Fruit fly (Drosophila melanogaster): ENCODE measurements around the gene Inx2.

Inx2 gene

DNA sequence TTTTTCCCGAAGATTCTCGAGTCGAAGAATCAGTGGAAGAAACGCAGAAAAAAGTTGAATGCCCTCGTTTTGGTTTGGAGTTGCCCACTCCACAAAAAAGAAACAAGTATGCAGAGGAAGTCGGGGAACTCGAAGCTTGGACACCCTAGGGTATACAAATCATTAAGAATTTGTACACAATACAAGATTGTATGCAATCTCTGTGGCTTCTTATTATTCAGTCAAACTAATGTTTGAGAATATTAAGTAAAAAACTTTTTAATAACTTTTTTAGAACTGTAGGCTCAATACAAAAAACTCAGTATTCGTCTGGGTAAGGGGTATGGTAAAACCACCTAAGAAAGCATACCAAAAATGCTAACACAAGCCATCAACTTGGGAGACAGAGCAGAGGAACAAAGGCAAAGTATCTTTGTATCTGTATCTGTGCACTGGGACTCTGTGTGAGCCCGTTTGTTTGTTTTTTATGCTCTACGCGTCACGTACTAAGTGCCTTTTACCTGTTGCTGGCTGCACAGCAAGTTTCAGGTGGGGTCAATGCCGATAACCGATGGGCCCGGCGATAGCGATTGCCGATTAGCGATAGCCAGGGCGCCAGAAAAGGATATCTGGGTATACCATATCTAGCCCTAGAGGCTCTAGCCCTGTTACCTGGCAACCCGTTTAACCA, 13.2 kb upstream of the Inx2 start (continued):
- TF ChIP-seq BEAF-32 (GFP tag; optimal IDR thresholded peaks at IDR 0.05) (no peak), CG8359 (GFP tag; optimal IDR thresholded peaks at IDR 0.05; ENCODE audit: borderline replicate concordance) (peak; percentile 41), CG3281 (GFP tag; optimal IDR thresholded peaks at IDR 0.05) (peak; percentile 42), CG4854 (GFP tag; optimal IDR thresholded peaks at IDR 0.05) (peak; percentile 50), tx (GFP tag; optimal IDR thresholded peaks at IDR 0.05) (peak; percentile 63), CG11723 (GFP tag; optimal IDR thresholded peaks at IDR 0.05) (peak; percentile 52), so (GFP tag; IDR thresholded peaks at IDR 0.05) (peak; percentile 56; the same call in 1 of the 3 replicates), CG16779 (GFP tag; IDR thresholded peaks at IDR 0.05) (no peak), CG16863 (GFP tag; optimal IDR thresholded peaks at IDR 0.05) (peak; percentile 76), CG6175 (GFP tag; IDR thresholded peaks at IDR 0.05) (0 out of 3 replicates have a peak, but pooled peaks have one; percentile 23), CG18619 (GFP tag; optimal IDR thresholded peaks at IDR 0.05) (peak; percentile 50), cas (GFP tag; IDR thresholded peaks at IDR 0.05) (no peak), CG10959 (GFP tag; IDR thresholded peaks at IDR 0.05) (peak; percentile 67), org-1 (GFP tag; optimal IDR thresholded peaks at IDR 0.05) (peak; percentile 64), sima (GFP tag; optimal IDR thresholded peaks at IDR 0.05) (no peak), HLH4C (GFP tag; IDR thresholded peaks at IDR 0.05; ENCODE audit: partially characterized antibody) (peak; percentile 54; the same call in 2 of the 3 replicates), CG30020 (tag; optimal IDR thresholded peaks at IDR 0.05) (peak; percentile 46), sim (GFP tag; IDR thresholded peaks at IDR 0.05) (0 out of 2 replicates have a peak, but pooled peaks have one; percentile 12), CG3838 (GFP tag; optimal IDR thresholded peaks at IDR 0.05) (peak; percentile 49), Ravus (GFP tag; IDR thresholded peaks at IDR 0.05) (peak; percentile 15), Bgb (GFP tag; IDR thresholded peaks at IDR 0.05; ENCODE audit: partially characterized antibody) (peak; percentile 54; the same call in 1 of the 2 replicates), Lhr (GFP tag; optimal IDR thresholded peaks at IDR 0.05) (peak; percentile 34), luna (GFP tag; optimal IDR thresholded peaks at IDR 0.05) (no peak), lola (GFP tag; optimal IDR thresholded peaks at IDR 0.05) (peak in 1 of 3 experiments; percentile 91), Neu2 (GFP tag; optimal IDR thresholded peaks at IDR 0.05; ENCODE audit: borderline replicate concordance) (no peak), trem (tag; optimal IDR thresholded peaks at IDR 0.05) (peak; percentile 77), sd (tag; optimal IDR thresholded peaks at IDR 0.05) (peak; percentile 63), pnt (GFP tag; optimal IDR thresholded peaks at IDR 0.05) (peak; percentile 80), CG8944 (GFP tag; optimal IDR thresholded peaks at IDR 0.05) (peak; percentile 68), Ets65A (GFP tag) (peak; percentile 95), Drgx (GFP tag; IDR thresholded peaks at IDR 0.05) (peak; percentile 72), CG6689 (GFP tag; IDR thresholded peaks at IDR 0.05) (peak; percentile 77), CG1603 (tag; optimal IDR thresholded peaks at IDR 0.05) (peak; percentile 56), Rfx (GFP tag; IDR thresholded peaks at IDR 0.05) (peak; percentile 28), CG32767 (GFP tag; IDR thresholded peaks at IDR 0.05) (0 out of 2 replicates have a peak, but pooled peaks have one; percentile 39), Hey (tag; optimal IDR thresholded peaks at IDR 0.05) (no peak), Nf-YA (GFP tag; IDR thresholded peaks at IDR 0.05) (no peak), CG11247 (GFP tag; IDR thresholded peaks at IDR 0.05) (0 out of 2 replicates have a peak, but pooled peaks have one; percentile 9), lbe (GFP tag; optimal IDR thresholded peaks at IDR 0.05) (peak; percentile 92), D19B (GFP tag; optimal IDR thresholded peaks at IDR 0.05) (peak; percentile 97), Elba2 (GFP tag; optimal IDR thresholded peaks at IDR 0.05) (peak; percentile 28), CG3407 (GFP tag; optimal IDR thresholded peaks at IDR 0.05) (peak; percentile 82), her (GFP tag; optimal IDR thresholded peaks at IDR 0.05) (peak; percentile 38), hth (optimal IDR thresholded peaks at IDR 0.05) (no peak), CG2120 (GFP tag; optimal IDR thresholded peaks at IDR 0.05) (peak; percentile 76), CG9817 (tag; optimal IDR thresholded peaks at IDR 0.05) (peak; percentile 42), Dek (tag; optimal IDR thresholded peaks at IDR 0.05) (peak; percentile 44), PHDP (tag; optimal IDR thresholded peaks at IDR 0.05) (peak; percentile 76), CG3847 (GFP tag; IDR thresholded peaks at IDR 0.05) (peak; percentile 63; the same call in 1 of the 2 replicates)
